Worm (Caenorhabditis elegans): Measurements from ENCODE around the gene F32D8.3.

The F32D8.3 gene

ce11 chrV:10894601-10895000 is 8.0 kb downstream of the F32D8.3 start, which contains the start of the genes F32D8.14 and F32D8.5 (continued):
- peak; percentile 1 for TF ChIP-seq pqm-1 (tag; optimal IDR thresholded peaks at IDR 0.05)

- TF ChIP-seq nhr-42 (GFP tag; IDR thresholded peaks at IDR 0.05): 0 out of 2 replicates have a peak, but pooled peaks have one; percentile 6
- peak; percentile 28; the same call in 1 of the 2 replicates for TF ChIP-seq lin-38 (GFP tag; IDR thresholded peaks at IDR 0.05)
- no peak; the same call in 1 of the 2 replicates for TF ChIP-seq zfp-3 (GFP tag; conservative IDR thresholded peaks at IDR 0.05)
- no peak for TF ChIP-seq hlh-11 (tag; optimal IDR thresholded peaks at IDR 0.05)
- peak; percentile 58 for TF ChIP-seq aha-1 (tag)
- TF ChIP-seq daf-16 (GFP tag; optimal IDR thresholded peaks at IDR 0.05): no peak
- peak; percentile 13 for TF ChIP-seq daf-16 (tag; optimal IDR thresholded peaks at IDR 0.05)
- TF ChIP-seq ama-1 (optimal IDR thresholded peaks at IDR 0.05): peak; percentile 52
- TF ChIP-seq T26A8.4 (GFP tag; IDR thresholded peaks at IDR 0.05): peak; percentile 45
- peak in 1 of 2 experiments; percentile 31 for TF ChIP-seq lsy-2 (tag; optimal IDR thresholded peaks at IDR 0.05)
Measured at ce11 chrV:10896295-10896694, 9.7 kb downstream of the F32D8.3 start, which contains the start of gene F32D8.13. F32D8.13 (minus strand) TSS chrV:10896543.

- TF ChIP-seq daf-8 (GFP tag; IDR thresholded peaks at IDR 0.05): no peak
- no peak for TF ChIP-seq lin-29 (GFP tag; IDR thresholded peaks at IDR 0.05)
- no peak for TF ChIP-seq tra-1 (GFP tag; IDR thresholded peaks at IDR 0.05)
- TF ChIP-seq nhr-111 (GFP tag; optimal IDR thresholded peaks at IDR 0.05): no peak
- no peak for TF ChIP-seq ztf-11 (tag; optimal IDR thresholded peaks at IDR 0.05)
- TF ChIP-seq nhr-11 (tag; optimal IDR thresholded peaks at IDR 0.05): no peak
- TF ChIP-seq nhr-237 (tag; optimal IDR thresholded peaks at IDR 0.05): no peak
- TF ChIP-seq pha-4 (GFP tag; IDR thresholded peaks at IDR 0.05): no peak
- TF ChIP-seq pha-4 (tag; optimal IDR thresholded peaks at IDR 0.05): no peak
- no peak for TF ChIP-seq dve-1 (tag; optimal IDR thresholded peaks at IDR 0.05; ENCODE audit: insufficient read depth)
- no peak for TF ChIP-seq snpc-4 (tag; optimal IDR thresholded peaks at IDR 0.05)
Measured at ce11 chrV:10896706-10897105, 10.1 kb downstream of the F32D8.3 start.

ce11 chrV:10897106-10897171 is 10.3 kb downstream of the F32D8.3 start, which contains the start of gene sec-61.G:
sec-61.G (minus strand) TSS chrV:10897143.
- TF ChIP-seq Y75B8A.6 (GFP tag; IDR thresholded peaks at IDR 0.05): no peak
- no peak for TF ChIP-seq nhr-102 (tag; optimal IDR thresholded peaks at IDR 0.05)
- TF ChIP-seq lin-1 (GFP tag; IDR thresholded peaks at IDR 0.05): no peak
- TF ChIP-seq aha-1 (tag): no peak
- no peak for TF ChIP-seq zip-11 (GFP tag; IDR thresholded peaks at IDR 0.05)
- no peak for TF ChIP-seq unc-39 (tag; optimal IDR thresholded peaks at IDR 0.05)
- no peak for TF ChIP-seq zag-1 (tag; optimal IDR thresholded peaks at IDR 0.05)
- TF ChIP-seq zip-2 (tag; optimal IDR thresholded peaks at IDR 0.05): no peak
- no peak for TF ChIP-seq sdz-12 (GFP tag; optimal IDR thresholded peaks at IDR 0.05)
- TF ChIP-seq mxl-2 (GFP tag; conservative IDR thresholded peaks at IDR 0.05): no peak
- no peak for TF ChIP-seq jun-1 (tag; optimal IDR thresholded peaks at IDR 0.05)
- TF ChIP-seq mes-2 (tag; optimal IDR thresholded peaks at IDR 0.05; ENCODE audit: poor library complexity, severe bottlenecking): no peak
- TF ChIP-seq ces-1 (GFP tag; optimal IDR thresholded peaks at IDR 0.05): no peak
- no peak for TF ChIP-seq Y5F2A.4 (GFP tag; optimal IDR thresholded peaks at IDR 0.05)
- no peak for TF ChIP-seq ZK337.2 (GFP tag; IDR thresholded peaks at IDR 0.05)
- TF ChIP-seq ceh-82 (tag; optimal IDR thresholded peaks at IDR 0.05): no peak
- TF ChIP-seq ceh-32 (tag; optimal IDR thresholded peaks at IDR 0.05; ENCODE audit: poor library complexity): no peak
- TF ChIP-seq ama-1 (optimal IDR thresholded peaks at IDR 0.05): no peak
- no peak for TF ChIP-seq daf-12 (tag; optimal IDR thresholded peaks at IDR 0.05)
- no peak for TF ChIP-seq madf-5 (GFP tag; IDR thresholded peaks at IDR 0.05)
